Worm (Caenorhabditis elegans): ENCODE data around the gene chil-8.

- TF ChIP-seq fkh-10 (GFP tag; optimal IDR thresholded peaks at IDR 0.05) (no peak), grh-1 (GFP tag; IDR thresholded peaks at IDR 0.05) (no peak)
Observed at ce11 chrII:9888549-9888948, 15.7 kb upstream of the chil-8 start.

All from whole organism, L1 larva.